Fruit fly (Drosophila melanogaster): ENCODE results near the gene CG32269.

The CG32269 gene

DNA sequence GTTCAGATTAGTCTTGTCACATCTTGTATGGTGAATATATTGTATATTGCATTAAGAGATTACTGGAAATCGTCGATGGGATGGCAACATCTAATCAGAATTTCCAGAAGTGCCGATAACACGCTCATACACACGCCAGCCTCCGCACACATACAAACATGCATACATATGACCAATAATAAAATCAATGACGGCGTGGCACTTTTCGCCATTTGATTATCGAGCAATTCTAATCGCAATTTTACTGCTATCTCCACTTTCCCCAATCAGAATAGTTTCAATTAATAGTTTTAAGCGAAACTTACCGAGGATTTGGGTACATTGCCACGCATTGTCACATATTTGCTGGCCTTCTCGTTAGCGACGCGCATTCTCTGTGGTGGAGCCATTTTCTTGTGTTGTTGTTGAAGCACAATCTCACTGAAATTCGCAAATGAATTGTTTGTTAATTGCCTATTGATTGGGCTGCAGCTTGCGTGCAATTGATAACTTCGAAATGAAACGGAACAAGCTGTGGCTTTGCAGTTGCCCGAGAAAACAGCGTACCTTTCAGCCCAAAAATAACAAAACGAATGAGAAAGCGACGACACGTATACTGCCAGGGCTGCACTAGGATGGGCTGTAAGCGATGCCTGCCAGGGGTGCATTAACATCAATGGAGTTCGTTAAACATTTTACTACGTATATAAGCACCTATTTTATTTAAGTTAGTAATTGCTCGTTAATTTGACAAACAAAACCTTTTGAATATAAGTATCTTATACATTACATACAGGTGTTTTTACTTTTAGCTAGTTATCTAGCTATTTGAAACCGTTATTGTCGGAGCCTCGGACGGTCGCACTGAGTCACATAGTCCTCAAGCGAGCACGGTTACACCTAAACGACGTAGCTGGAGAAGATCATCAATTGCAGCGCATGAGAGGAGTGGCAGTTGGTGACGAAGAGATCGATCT is 10.1 kb downstream of the CG32269 start, which contains the start of the genes CG32276 and gry:
CG32276 (minus strand) TSS at position 601 of the 956 bp plus-strand sequence.
gry (plus strand) TSS at position 644 of the 956 bp plus-strand sequence.
- TF ChIP-seq CG10669 (GFP tag; optimal IDR thresholded peaks at IDR 0.05) (no peak), CG8119 (GFP tag; IDR thresholded peaks at IDR 0.05) (peak; percentile 32; the same call in 1 of the 3 replicates), OdsH (GFP tag; optimal IDR thresholded peaks at IDR 0.05) (no peak), Eip78C (GFP tag) (no peak), Hr39 (GFP tag; optimal IDR thresholded peaks at IDR 0.05) (peak; percentile 80), pdm3 (GFP tag; optimal IDR thresholded peaks at IDR 0.05) (no peak), Ets21C (GFP tag; optimal IDR thresholded peaks at IDR 0.05) (peak; percentile 77), Gug (GFP tag; IDR thresholded peaks at IDR 0.05) (0 out of 2 replicates have a peak, but pooled peaks have one; percentile 27), svp (GFP tag) (peak; percentile 86), CG31627 (GFP tag; optimal IDR thresholded peaks at IDR 0.05) (peak; percentile 78), CG34406 (GFP tag; optimal IDR thresholded peaks at IDR 0.05) (peak; percentile 50), Sox14 (GFP tag; optimal IDR thresholded peaks at IDR 0.05) (no peak), CG4318 (GFP tag; optimal IDR thresholded peaks at IDR 0.05) (no peak), CG1621 (tag; optimal IDR thresholded peaks at IDR 0.05) (peak; percentile 48), CG8319 (GFP tag; optimal IDR thresholded peaks at IDR 0.05) (peak; percentile 57), Blimp-1 (GFP tag; optimal IDR thresholded peaks at IDR 0.05) (peak; percentile 38), Smox (GFP tag; optimal IDR thresholded peaks at IDR 0.05) (no peak), Eip75B (GFP tag; optimal IDR thresholded peaks at IDR 0.05) (no peak), dsx (GFP tag; optimal IDR thresholded peaks at IDR 0.05; ENCODE audit: poor library complexity, severe bottlenecking) (no peak), Sox102F (GFP tag; optimal IDR thresholded peaks at IDR 0.05) (peak; percentile 75), CG10631 (GFP tag; optimal IDR thresholded peaks at IDR 0.05) (no peak), CG3919 (GFP tag; optimal IDR thresholded peaks at IDR 0.05) (peak; percentile 84), CG6808 (GFP tag; optimal IDR thresholded peaks at IDR 0.05) (no peak), net (GFP tag; optimal IDR thresholded peaks at IDR 0.05) (no peak), CG11762 (GFP tag; optimal IDR thresholded peaks at IDR 0.05; ENCODE audit: insufficient read depth) (peak; percentile 64), fd59A (GFP tag; optimal IDR thresholded peaks at IDR 0.05) (peak; percentile 11), Met (GFP tag; optimal IDR thresholded peaks at IDR 0.05) (no peak), CG11902 (GFP tag; optimal IDR thresholded peaks at IDR 0.05) (peak; percentile 63), CG8632 (GFP tag; optimal IDR thresholded peaks at IDR 0.05) (no peak), Eip93F (GFP tag; optimal IDR thresholded peaks at IDR 0.05) (peak; percentile 78), CG11294 (GFP tag; IDR thresholded peaks at IDR 0.05) (peak; percentile 22; the same call in 1 of the 2 replicates), CG9139 (GFP tag; optimal IDR thresholded peaks at IDR 0.05) (no peak), acj6 (GFP tag; optimal IDR thresholded peaks at IDR 0.05) (peak; percentile 73), fd85E (GFP tag; optimal IDR thresholded peaks at IDR 0.05) (peak; percentile 3), topi (GFP tag; optimal IDR thresholded peaks at IDR 0.05) (peak; percentile 70), CG16779 (tag; optimal IDR thresholded peaks at IDR 0.05) (peak; percentile 34), CG3032 (tag; optimal IDR thresholded peaks at IDR 0.05) (peak; percentile 75), CG7368 (GFP tag; optimal IDR thresholded peaks at IDR 0.05) (no peak), CG6792 (GFP tag; optimal IDR thresholded peaks at IDR 0.05) (peak; percentile 78), CG6276 (GFP tag; optimal IDR thresholded peaks at IDR 0.05) (no peak), eg (GFP tag; IDR thresholded peaks at IDR 0.05) (peak; percentile 72), ss (GFP tag; optimal IDR thresholded peaks at IDR 0.05) (no peak), Hr4 (GFP tag; optimal IDR thresholded peaks at IDR 0.05) (no peak), Lpt (GFP tag; optimal IDR thresholded peaks at IDR 0.05) (no peak), salr (GFP tag; optimal IDR thresholded peaks at IDR 0.05) (no peak), vri (GFP tag; optimal IDR thresholded peaks at IDR 0.05) (no peak), lz (GFP tag; optimal IDR thresholded peaks at IDR 0.05) (peak; percentile 85), dac (GFP tag; optimal IDR thresholded peaks at IDR 0.05) (no peak), spab (GFP tag; optimal IDR thresholded peaks at IDR 0.05) (no peak), cyc (GFP tag; optimal IDR thresholded peaks at IDR 0.05) (peak; percentile 81)

Measured in whole organism, prepupa.